Fruit fly (Drosophila melanogaster): Measurements from ENCODE around the gene PolI.

- TF ChIP-seq Dll (GFP tag; IDR thresholded peaks at IDR 0.05; ENCODE audit: partially characterized antibody) (no peak), btn (GFP tag; optimal IDR thresholded peaks at IDR 0.05) (no peak), nerfin-1 (tag; optimal IDR thresholded peaks at IDR 0.05) (peak; percentile 64), so (GFP tag; IDR thresholded peaks at IDR 0.05) (0 out of 3 replicates have a peak, but pooled peaks have one; percentile 45), br (optimal IDR thresholded peaks at IDR 0.05) (no peak), Doc3 (GFP tag; IDR thresholded peaks at IDR 0.05; ENCODE audit: partially characterized antibody) (no peak), psq (GFP tag; optimal IDR thresholded peaks at IDR 0.05) (peak; percentile 38)
Observed at dm6 chr3R:8264302-8265080, 31.2 kb downstream of the PolI start, which contains the start of the genes RPA1 and Mcm2.
